Fruit fly (Drosophila melanogaster) whole organism, embryonic: ENCODE results near the gene Rdh.

Experiments
- Ada2b ChIP-seq: fragments of 200-800 bp; sonication (Bioruptor generic); IDR thresholded peaks from 2 replicates; pipeline ENCODE4 v1.3.6; 2022; ENCODE audit warnings: missing biosample characterization, missing genetic modification characterization
- Adf1 ChIP-seq: fragments of 200-800 bp; sonication (Bioruptor generic); IDR thresholded peaks from 2 replicates; pipeline ENCODE4 v1.3.6; 2022; ENCODE audit warnings: missing biosample characterization, missing genetic modification characterization
- CG10209 ChIP-seq: fragments of 200-800 bp; sonication (Bioruptor generic); optimal IDR thresholded peaks from 3 replicates; lab custom pipeline; 2017; ENCODE audit warnings: missing biosample characterization, mild to moderate bottlenecking, missing genetic modification characterization, missing genetic modification reagents
- CG10267 ChIP-seq: fragments of 200-800 bp; sonication (Bioruptor generic); optimal IDR thresholded peaks from 2 replicates; lab custom pipeline; 2018; ENCODE audit warnings: missing biosample characterization, mild to moderate bottlenecking, missing genetic modification characterization, moderate library complexity
- CG10321 ChIP-seq: fragments of 200-800 bp; sonication (Bioruptor generic); IDR thresholded peaks from 2 replicates; pipeline ENCODE4 v1.3.6; 2022; ENCODE audit warnings: missing biosample characterization, missing genetic modification characterization
- CG10654 ChIP-seq: fragments of 200-800 bp; sonication (Bioruptor generic); optimal IDR thresholded peaks from 2 replicates; lab custom pipeline; 2016; ENCODE audit warnings: missing biosample characterization, missing genetic modification characterization
- CG11093 ChIP-seq: fragments of 200-800 bp; sonication (Bioruptor generic); IDR thresholded peaks from 3 replicates; pipeline ENCODE4 v1.3.6; 2022; ENCODE audit warnings: missing biosample characterization, missing genetic modification characterization
- CG11247 ChIP-seq: fragments of 200-800 bp; sonication (Bioruptor generic); IDR thresholded peaks from 2 replicates; pipeline ENCODE4 v1.3.6; 2022; ENCODE audit warnings: missing biosample characterization, missing genetic modification characterization
- CG12104 ChIP-seq: fragments of 200-800 bp; sonication (Bioruptor generic); optimal IDR thresholded peaks from 3 replicates; lab custom pipeline; 2016; ENCODE audit warnings: missing biosample characterization, missing genetic modification characterization
- CG12236 ChIP-seq: fragments of 200-800 bp; sonication (Bioruptor generic); optimal IDR thresholded peaks from 2 replicates; lab custom pipeline; 2016; ENCODE audit warnings: missing biosample characterization, missing genetic modification characterization
- CG14050 ChIP-seq: fragments of 200-800 bp; sonication (Bioruptor generic); IDR thresholded peaks from 3 replicates; pipeline ENCODE4 v1.3.6; 2022; ENCODE audit warnings: missing biosample characterization, missing genetic modification characterization
- CG15011 ChIP-seq: fragments of 200-800 bp; sonication (Bioruptor generic); optimal IDR thresholded peaks from 3 replicates; lab custom pipeline; 2018; ENCODE audit warnings: missing biosample characterization, mild to moderate bottlenecking, missing genetic modification characterization
- CG17328 ChIP-seq: fragments of 200-800 bp; sonication (Bioruptor generic); IDR thresholded peaks from 2 replicates; pipeline ENCODE4 v1.3.6; 2022; ENCODE audit warnings: missing biosample characterization, missing genetic modification characterization
- CG18011 ChIP-seq: fragments of 200-800 bp; sonication (Bioruptor generic); optimal IDR thresholded peaks from 2 replicates; lab custom pipeline; 2017; ENCODE audit warnings: missing biosample characterization, missing genetic modification characterization, mild to moderate bottlenecking, moderate library complexity, missing genotype
- CG18764 ChIP-seq: fragments of 200-800 bp; sonication (Bioruptor generic); optimal IDR thresholded peaks from 3 replicates; lab custom pipeline; 2016; ENCODE audit warnings: missing biosample characterization, missing genetic modification characterization
- CG2116 ChIP-seq: fragments of 200-800 bp; sonication (Bioruptor generic); optimal IDR thresholded peaks from 3 replicates; lab custom pipeline; 2018; ENCODE audit warnings: missing biosample characterization, mild to moderate bottlenecking, missing genetic modification characterization
- CG2678 ChIP-seq: fragments of 200-800 bp; sonication (Bioruptor generic); optimal IDR thresholded peaks from 3 replicates; lab custom pipeline; 2019; ENCODE audit warnings: missing biosample characterization, mild to moderate bottlenecking, missing genetic modification characterization, moderate library complexity
- CG3163 ChIP-seq: fragments of 200-800 bp; sonication (Bioruptor generic); optimal IDR thresholded peaks from 3 replicates; lab custom pipeline; 2016; ENCODE audit warnings: missing biosample characterization, missing genetic modification characterization
- CG32767 ChIP-seq: fragments of 200-800 bp; sonication (Bioruptor generic); IDR thresholded peaks from 2 replicates; pipeline ENCODE4 v1.3.6; 2022; ENCODE audit warnings: missing biosample characterization, missing genetic modification characterization
- CG33213 ChIP-seq: fragments of 200-800 bp; sonication (Bioruptor generic); optimal IDR thresholded peaks from 3 replicates; lab custom pipeline; 2016; ENCODE audit warnings: missing biosample characterization, missing genetic modification characterization
- CG3847 ChIP-seq: fragments of 200-800 bp; sonication (Bioruptor generic); IDR thresholded peaks from 2 replicates; pipeline ENCODE4 v1.3.6; 2022; ENCODE audit warnings: missing biosample characterization, missing genetic modification characterization
- CG4360 ChIP-seq: fragments of 200-800 bp; sonication (Bioruptor generic); IDR thresholded peaks from 2 replicates; pipeline ENCODE4 v1.3.6; 2022; ENCODE audit warnings: missing biosample characterization, missing genetic modification characterization
- CG5180 ChIP-seq: fragments of 200-800 bp; sonication (Bioruptor generic); optimal IDR thresholded peaks from 3 replicates; lab custom pipeline; 2017; ENCODE audit warnings: missing biosample characterization, missing genetic modification characterization, mild to moderate bottlenecking, moderate library complexity, missing genetic modification reagents
- CG6683 ChIP-seq: fragments of 200-800 bp; sonication (Bioruptor generic); optimal IDR thresholded peaks from 2 replicates; lab custom pipeline; 2017; ENCODE audit warnings: missing biosample characterization, mild to moderate bottlenecking, missing genetic modification characterization, missing genetic modification reagents
- CG6765 ChIP-seq: fragments of 200-800 bp; sonication (Bioruptor generic); optimal IDR thresholded peaks from 3 replicates; lab custom pipeline; 2017; ENCODE audit warnings: missing biosample characterization, mild to moderate bottlenecking, missing genetic modification characterization
- CG7271 ChIP-seq: fragments of 200-800 bp; sonication (Bioruptor generic); optimal IDR thresholded peaks from 2 replicates; lab custom pipeline; 2018; ENCODE audit warnings: missing biosample characterization, mild to moderate bottlenecking, missing genetic modification characterization, moderate library complexity
- CG8281 ChIP-seq: fragments of 200-800 bp; sonication (Bioruptor generic); optimal IDR thresholded peaks from 2 replicates; lab custom pipeline; 2018; ENCODE audit warnings: missing biosample characterization, mild to moderate bottlenecking, missing genetic modification characterization, moderate library complexity
- CG8478 ChIP-seq: fragments of >200 bp; optimal IDR thresholded peaks from 2 replicates; lab custom pipeline; 2018
- CG9215 ChIP-seq: fragments of 200-800 bp; sonication (Bioruptor generic); IDR thresholded peaks from 2 replicates; pipeline ENCODE4 v1.3.6; 2022; ENCODE audit warnings: missing biosample characterization, missing genetic modification characterization
- D19A ChIP-seq: fragments of 200-800 bp; optimal IDR thresholded peaks from 3 replicates; lab custom pipeline; 2019; ENCODE audit warnings: missing biosample characterization, mild to moderate bottlenecking, missing genetic modification characterization, moderate library complexity
- Dbx ChIP-seq: fragments of 200-800 bp; sonication (Bioruptor generic); IDR thresholded peaks from 3 replicates; pipeline ENCODE4 v1.3.6; 2022; ENCODE audit warnings: missing biosample characterization, missing genetic modification characterization
- Fer1 ChIP-seq: fragments of 200-800 bp; sonication (Bioruptor generic); optimal IDR thresholded peaks from 2 replicates; lab custom pipeline; 2017; ENCODE audit warnings: missing biosample characterization, mild to moderate bottlenecking, missing genetic modification characterization
- Mad ChIP-seq: fragments of 200-800 bp; sonication (Bioruptor generic); optimal IDR thresholded peaks from 2 replicates; lab custom pipeline; 2016; ENCODE audit warnings: missing biosample characterization, missing genetic modification characterization
- Mrtf ChIP-seq: fragments of 200-800 bp; sonication (Bioruptor generic); IDR thresholded peaks from 3 replicates; pipeline ENCODE4 v1.3.6; 2022; ENCODE audit warnings: missing biosample characterization, missing genetic modification characterization
- Pdp1 ChIP-seq, 2 experiments: fragments of 200-800 bp; sonication (Bioruptor generic); optimal IDR thresholded peaks; 3 replicates each; lab custom pipeline; 2016; ENCODE audit warnings: missing biosample characterization in 2 of 2, missing genetic modification characterization in 2 of 2, mild to moderate bottlenecking in 1 of 2, moderate library complexity in 1 of 2
- Ravus ChIP-seq: fragments of 200-800 bp; sonication (Bioruptor generic); IDR thresholded peaks from 2 replicates; pipeline ENCODE4 v1.3.6; 2022; ENCODE audit warnings: missing biosample characterization, missing genetic modification characterization
- Rx ChIP-seq: fragments of 200-800 bp; sonication (Bioruptor generic); IDR thresholded peaks from 2 replicates; pipeline ENCODE4 v1.3.6; 2022; ENCODE audit warnings: missing biosample characterization, missing genetic modification characterization
- Taf1 ChIP-seq: fragments of 200-800 bp; sonication (Bioruptor generic); IDR thresholded peaks from 2 replicates; pipeline ENCODE4 v1.3.6; 2022; ENCODE audit warnings: missing biosample characterization, missing genetic modification characterization
- Usf ChIP-seq: fragments of 200-800 bp; sonication (Bioruptor generic); optimal IDR thresholded peaks from 2 replicates; lab custom pipeline; 2017; ENCODE audit warnings: missing genotype, missing biosample characterization, missing genetic modification characterization
- da ChIP-seq: fragments of 200-800 bp; sonication (Bioruptor generic); optimal IDR thresholded peaks from 2 replicates; lab custom pipeline; 2016; ENCODE audit warnings: missing biosample characterization, missing genetic modification characterization
- dati ChIP-seq: fragments of 200-800 bp; sonication (Bioruptor generic); IDR thresholded peaks from 2 replicates; pipeline ENCODE4 v1.3.6; 2022; ENCODE audit warnings: missing biosample characterization, missing genetic modification characterization
- fd64A ChIP-seq: fragments of 200-800 bp; sonication (Bioruptor generic); optimal IDR thresholded peaks from 3 replicates; lab custom pipeline; 2018; ENCODE audit warnings: missing biosample characterization, mild to moderate bottlenecking, missing genetic modification characterization
- grn ChIP-seq: fragments of 200-800 bp; sonication (Bioruptor generic); optimal IDR thresholded peaks from 3 replicates; lab custom pipeline; 2017; ENCODE audit warnings: missing biosample characterization, missing genetic modification characterization
- ind ChIP-seq: fragments of 200-800 bp; sonication (Bioruptor generic); optimal IDR thresholded peaks from 3 replicates; lab custom pipeline; 2016; ENCODE audit warnings: missing biosample characterization, missing genetic modification characterization
- inv ChIP-seq: fragments of 200-800 bp; sonication (Bioruptor generic); IDR thresholded peaks from 2 replicates; pipeline ENCODE4 v1.3.6; 2022; ENCODE audit warnings: missing biosample characterization, missing genetic modification characterization; ENCODE audit not compliant: partially characterized antibody
- jing ChIP-seq: fragments of 200-800 bp; sonication (Bioruptor generic); optimal IDR thresholded peaks from 2 replicates; lab custom pipeline; 2018; ENCODE audit warnings: missing biosample characterization, mild to moderate bottlenecking, missing genetic modification characterization
- mirr ChIP-seq: fragments of 200-800 bp; sonication (Bioruptor generic); optimal IDR thresholded peaks from 3 replicates; lab custom pipeline; 2018; ENCODE audit warnings: missing biosample characterization, mild to moderate bottlenecking, missing genetic modification characterization
- nerfin-1 ChIP-seq: fragments of 200-800 bp; sonication (Bioruptor generic); optimal IDR thresholded peaks from 3 replicates; lab custom pipeline; 2019; ENCODE audit warnings: missing biosample characterization, mild to moderate bottlenecking, missing genetic modification characterization, moderate library complexity
- odd ChIP-seq: fragments of 200-800 bp; sonication (Bioruptor generic); optimal IDR thresholded peaks from 2 replicates; lab custom pipeline; 2017; ENCODE audit warnings: missing biosample characterization, mild to moderate bottlenecking, missing genetic modification characterization
- pros ChIP-seq: fragments of 200-800 bp; sonication (Bioruptor generic); optimal IDR thresholded peaks from 3 replicates; lab custom pipeline; 2019; ENCODE audit warnings: missing biosample characterization, mild to moderate bottlenecking, missing genetic modification characterization, moderate library complexity
- tin ChIP-seq: fragments of 200-800 bp; sonication (Bioruptor generic); optimal IDR thresholded peaks from 3 replicates; lab custom pipeline; 2016; ENCODE audit warnings: missing biosample characterization, missing genetic modification characterization
- vfl ChIP-seq: fragments of 200-800 bp; sonication (Bioruptor generic); optimal IDR thresholded peaks from 2 replicates; lab custom pipeline; 2016; ENCODE audit warnings: missing biosample characterization, missing genetic modification characterization

The Rdh gene

dm6 chr3L:3806330-3806729 lies 18.9 kb upstream of the Rdh start, which contains the start of the genes CG32264, ntc and IntS10 (continued):
- TF ChIP-seq CG3847 (GFP tag; lab: Robert Waterston, UW): peak; percentile 74
- peak; percentile 76 for TF ChIP-seq CG2678 (tag; lab: Kevin White, UChicago)
- no peak for TF ChIP-seq Taf1
- TF ChIP-seq inv (GFP tag; lab: Robert Waterston, UW): no peak; the same call in 1 of the 2 replicates
- TF ChIP-seq CG10267 (tag; lab: Kevin White, UChicago): peak; percentile 97
- no peak for TF ChIP-seq pros (GFP tag; lab: Kevin White, UChicago)
- TF ChIP-seq Adf1 (GFP tag; lab: Robert Waterston, UW): peak; percentile 25; the same call in 1 of the 2 replicates
- TF ChIP-seq CG33213 (GFP tag; lab: Kevin White, UChicago): peak; percentile 62
- TF ChIP-seq dati: no peak
- TF ChIP-seq CG3163 (GFP tag; lab: Kevin White, UChicago): peak; percentile 47
- TF ChIP-seq Rx (GFP tag; lab: Robert Waterston, UW): no peak
- TF ChIP-seq Fer1 (GFP tag; lab: Kevin White, UChicago): peak; percentile 72
- TF ChIP-seq CG4360: no peak
- TF ChIP-seq CG18011 (GFP tag; lab: Kevin White, UChicago): peak; percentile 49
- TF ChIP-seq odd (GFP tag; lab: Kevin White, UChicago): peak; percentile 4
- peak; percentile 0 for TF ChIP-seq D19A (tag; lab: Kevin White, UChicago)
- TF ChIP-seq CG7271 (tag; lab: Kevin White, UChicago): no peak
- TF ChIP-seq Mad (GFP tag; lab: Kevin White, UChicago): peak; percentile 77
- TF ChIP-seq fd64A (GFP tag; lab: Kevin White, UChicago): no peak
- no peak for TF ChIP-seq Ravus (GFP tag; lab: Robert Waterston, UW)
- peak; percentile 35 for TF ChIP-seq mirr (GFP tag; lab: Kevin White, UChicago)
- TF ChIP-seq CG12236 (GFP tag; lab: Kevin White, UChicago): peak; percentile 17
- TF ChIP-seq Pdp1 (GFP tag; optimal IDR thresholded peaks at IDR 0.05; lab: Kevin White, UChicago): peak; percentile 76
- peak; percentile 87 for TF ChIP-seq CG2116
- TF ChIP-seq Ada2b (GFP tag; lab: Robert Waterston, UW): no peak
- TF ChIP-seq CG11247: no peak; the same call in 1 of the 2 replicates
- peak; percentile 29; the same call in 1 of the 3 replicates for TF ChIP-seq CG14050 (GFP tag; lab: Robert Waterston, UW)
- TF ChIP-seq CG6683: peak; percentile 17
- TF ChIP-seq jing (GFP tag; lab: Kevin White, UChicago): peak; percentile 47
- peak; percentile 60 for TF ChIP-seq CG18764 (GFP tag; lab: Kevin White, UChicago)
- TF ChIP-seq CG15011 (GFP tag; lab: Kevin White, UChicago): no peak
- TF ChIP-seq CG10654: peak; percentile 62
- TF ChIP-seq CG32767 (GFP tag; lab: Robert Waterston, UW): no peak
- TF ChIP-seq tin (GFP tag; lab: Kevin White, UChicago): peak; percentile 70
- 0 out of 3 replicates have a peak, but pooled peaks have one; percentile 29 for TF ChIP-seq Mrtf
- TF ChIP-seq da: peak; percentile 25
- TF ChIP-seq nerfin-1 (tag; lab: Kevin White, UChicago): peak; percentile 57
- TF ChIP-seq Usf (GFP tag; lab: Kevin White, UChicago): peak; percentile 28
- TF ChIP-seq CG6765: no peak
- peak; percentile 87; the same call in 2 of the 3 replicates for TF ChIP-seq Dbx (GFP tag; lab: Robert Waterston, UW)
- peak; percentile 56 for TF ChIP-seq CG10209 (GFP tag; lab: Kevin White, UChicago)
- TF ChIP-seq CG8478 (lab: Kevin White, UChicago): no peak
- no peak for TF ChIP-seq CG17328
- TF ChIP-seq vfl: peak; percentile 85
- peak; percentile 43; the same call in 1 of the 3 replicates for TF ChIP-seq CG11093 (GFP tag; lab: Robert Waterston, UW)
- TF ChIP-seq CG12104 (GFP tag; lab: Kevin White, UChicago): peak; percentile 38
- TF ChIP-seq CG5180 (GFP tag; lab: Kevin White, UChicago): no peak
- TF ChIP-seq CG9215 (GFP tag; lab: Robert Waterston, UW): peak; percentile 55
- peak; percentile 77 for TF ChIP-seq ind
- TF ChIP-seq CG8281: no peak
- TF ChIP-seq grn (GFP tag; lab: Kevin White, UChicago): no peak
- TF ChIP-seq CG10321 (GFP tag; lab: Robert Waterston, UW): peak; percentile 22; the same call in 1 of the 2 replicates
